Worm (Caenorhabditis elegans): Measurements from ENCODE around the gene F53C11.1.

F53C11.1 gene

ce11 chrV:13775529-13775928 is at the start of gene F53C11.1:
TSS of gene F53C11.1 (plus strand) at chrV:13775796.
- TF ChIP-seq ceh-24 (tag; optimal IDR thresholded peaks at IDR 0.05) (no peak), syd-9 (tag; optimal IDR thresholded peaks at IDR 0.05) (no peak), K09A11.1 (tag; optimal IDR thresholded peaks at IDR 0.05; ENCODE audit: insufficient read depth) (no peak), pax-1 (tag; optimal IDR thresholded peaks at IDR 0.05) (no peak), ceh-31 (tag; optimal IDR thresholded peaks at IDR 0.05) (no peak), sdc-2 (tag; optimal IDR thresholded peaks at IDR 0.05) (no peak), lin-11 (tag; optimal IDR thresholded peaks at IDR 0.05) (no peak), unc-55 (GFP tag; optimal IDR thresholded peaks at IDR 0.05) (no peak), ceh-19 (GFP tag; optimal IDR thresholded peaks at IDR 0.05) (no peak), ceh-48 (tag; optimal IDR thresholded peaks at IDR 0.05) (no peak), npax-4 (tag; optimal IDR thresholded peaks at IDR 0.05) (no peak), odd-2 (tag; optimal IDR thresholded peaks at IDR 0.05) (no peak), elt-4 (tag; optimal IDR thresholded peaks at IDR 0.05) (no peak)

- TF ChIP-seq elt-2 (tag; optimal IDR thresholded peaks at IDR 0.05) (no peak), F13H6.1 (tag; optimal IDR thresholded peaks at IDR 0.05) (no peak), ama-1 (optimal IDR thresholded peaks at IDR 0.05) (no peak), ceh-48 (tag; optimal IDR thresholded peaks at IDR 0.05) (no peak), zip-5 (tag; optimal IDR thresholded peaks at IDR 0.05) (no peak), unc-42 (tag; optimal IDR thresholded peaks at IDR 0.05) (no peak), pha-2 (tag; optimal IDR thresholded peaks at IDR 0.05) (no peak), madf-2 (tag; optimal IDR thresholded peaks at IDR 0.05) (no peak), unc-86 (tag; optimal IDR thresholded peaks at IDR 0.05) (no peak), npax-4 (tag; optimal IDR thresholded peaks at IDR 0.05) (no peak), C38D4.7 (GFP tag; optimal IDR thresholded peaks at IDR 0.05) (no peak)
These were observed 44.8 kb upstream of the F53C11.1 start, which contains the start of gene dct-17 for ce11 chrV:13730762-13731161. TSS of gene dct-17 (minus strand) at chrV:13730784.

- TF ChIP-seq K02D7.2 (tag; optimal IDR thresholded peaks at IDR 0.05) (no peak), K09A11.1 (tag; optimal IDR thresholded peaks at IDR 0.05; ENCODE audit: insufficient read depth) (no peak), ceh-19 (GFP tag; optimal IDR thresholded peaks at IDR 0.05) (no peak), hlh-8 (tag; optimal IDR thresholded peaks at IDR 0.05) (no peak), tbx-2 (tag; optimal IDR thresholded peaks at IDR 0.05) (no peak), elt-2 (tag; optimal IDR thresholded peaks at IDR 0.05) (no peak), sdc-2 (tag; optimal IDR thresholded peaks at IDR 0.05) (no peak), che-1 (tag; optimal IDR thresholded peaks at IDR 0.05) (no peak), syd-9 (tag; optimal IDR thresholded peaks at IDR 0.05) (no peak), ceh-31 (tag; optimal IDR thresholded peaks at IDR 0.05) (no peak), hlh-15 (tag; optimal IDR thresholded peaks at IDR 0.05) (no peak), C08G9.2 (tag; optimal IDR thresholded peaks at IDR 0.05) (no peak), unc-42 (tag; optimal IDR thresholded peaks at IDR 0.05) (no peak), elt-4 (tag; optimal IDR thresholded peaks at IDR 0.05) (no peak), pha-4 (tag; optimal IDR thresholded peaks at IDR 0.05) (no peak), mec-3 (tag; optimal IDR thresholded peaks at IDR 0.05; ENCODE audit: borderline replicate concordance) (no peak), ceh-30 (tag; optimal IDR thresholded peaks at IDR 0.05) (no peak), ceh-22 (tag; optimal IDR thresholded peaks at IDR 0.05) (no peak), lin-11 (tag; optimal IDR thresholded peaks at IDR 0.05) (no peak), ceh-9 (tag; optimal IDR thresholded peaks at IDR 0.05) (no peak)
These were observed 39.4 kb upstream of the F53C11.1 start, which contains the start of gene F35E12.6 for ce11 chrV:13736147-13736546. TSS of gene F35E12.6 (minus strand) at chrV:13736247.

ce11 chrV:13738374-13738773 is 37.2 kb upstream of the F53C11.1 start, which contains the start of gene irg-5:
TSS of gene irg-5 (minus strand) at chrV:13738474.
- TF ChIP-seq fkh-10 (GFP tag; optimal IDR thresholded peaks at IDR 0.05) = no peak

ce11 chrV:13739901-13740300 is 35.7 kb upstream of the F53C11.1 start:
- TF ChIP-seq hlh-15 (tag; optimal IDR thresholded peaks at IDR 0.05) = no peak
- no peak for TF ChIP-seq fkh-6 (tag; optimal IDR thresholded peaks at IDR 0.05)
- no peak for TF ChIP-seq F13H6.1 (tag; optimal IDR thresholded peaks at IDR 0.05)
- no peak for TF ChIP-seq nfya-1 (tag; optimal IDR thresholded peaks at IDR 0.05)
- TF ChIP-seq ceh-34 (tag; optimal IDR thresholded peaks at IDR 0.05) = no peak
- TF ChIP-seq ceh-48 (tag; optimal IDR thresholded peaks at IDR 0.05) = no peak
- no peak for TF ChIP-seq rnt-1 (tag; optimal IDR thresholded peaks at IDR 0.05)
- no peak for TF ChIP-seq fkh-10 (GFP tag; optimal IDR thresholded peaks at IDR 0.05)
- TF ChIP-seq ceh-9 (tag; optimal IDR thresholded peaks at IDR 0.05) = no peak
- TF ChIP-seq sox-2 (GFP tag; IDR thresholded peaks at IDR 0.05) = no peak
- TF ChIP-seq fax-1 (tag; optimal IDR thresholded peaks at IDR 0.05) = no peak
- no peak for TF ChIP-seq pag-3 (tag; optimal IDR thresholded peaks at IDR 0.05; ENCODE audit: borderline replicate concordance)
- TF ChIP-seq tbx-7 (tag; optimal IDR thresholded peaks at IDR 0.05) = no peak
- TF ChIP-seq C08G9.2 (tag; optimal IDR thresholded peaks at IDR 0.05) = no peak
- no peak for TF ChIP-seq dve-1 (tag; optimal IDR thresholded peaks at IDR 0.05)
- no peak for TF ChIP-seq elt-2 (tag; optimal IDR thresholded peaks at IDR 0.05)

Measured in whole organism, late embryonic.